Worm (Caenorhabditis elegans) whole organism, young adult: ENCODE measurements around the gene srh-266.

ENCODE experiments used
- B0261.1 ChIP-seq: sonication (generic microtip); optimal IDR thresholded peaks from 2 replicates; lab custom pipeline; 2016; ENCODE audit warnings: mild to moderate bottlenecking, missing genetic modification characterization, moderate library complexity, missing compliant biosample characterization
- ceh-79 ChIP-seq: sonication (generic microtip); optimal IDR thresholded peaks from 2 replicates; lab custom pipeline; 2017; ENCODE audit warnings: mild to moderate bottlenecking, missing genetic modification characterization, missing compliant biosample characterization
- him-1 ChIP-seq: sonication (generic microtip); optimal IDR thresholded peaks from 2 replicates; lab custom pipeline; 2016; ENCODE audit warnings: missing genotype, missing genetic modification reagents, missing genetic modification characterization, missing compliant biosample characterization
- lsy-27 ChIP-seq: sonication (generic microtip); optimal IDR thresholded peaks from 2 replicates; lab custom pipeline; 2017; ENCODE audit warnings: missing genetic modification characterization, mild to moderate bottlenecking, missing compliant biosample characterization, antibody characterized with exemption, missing genotype, borderline replicate concordance; ENCODE audit not compliant: insufficient read depth

ce11 chrV:622902-623301 lies 41.7 kb upstream of the srh-266 start, which contains the start of gene F48G7.5:
- no peak for TF ChIP-seq him-1 (tag; lab: Kevin White, UChicago)
- TF ChIP-seq lsy-27 (tag; lab: Kevin White, UChicago), result no peak
- TF ChIP-seq ceh-79, result no peak
- TF ChIP-seq B0261.1 (tag; lab: Kevin White, UChicago), result no peak
